Worm (Caenorhabditis elegans) whole organism, young adult: ENCODE measurements around the gene lin-3.

Experiments used
- B0336.3 ChIP-seq: fragments of 200-800 bp; sonication (Bioruptor generic); IDR thresholded peaks from 2 replicates; pipeline ENCODE4 v1.3.6; 2022; ENCODE audit warnings: missing genetic modification characterization, missing compliant biosample characterization
- F10E7.11 ChIP-seq: sonication (generic microtip); optimal IDR thresholded peaks from 2 replicates; lab custom pipeline; 2017; ENCODE audit warnings: mild to moderate bottlenecking, missing genetic modification characterization, moderate library complexity, missing compliant biosample characterization
- F39B2.1 ChIP-seq: fragments of 200-800 bp; sonication (Bioruptor generic); IDR thresholded peaks from 2 replicates; pipeline ENCODE4 v1.3.6; 2022; ENCODE audit warnings: missing genetic modification reagents, missing genetic modification characterization, missing compliant biosample characterization
- F57A8.1 ChIP-seq: fragments of 200-800 bp; sonication (Bioruptor generic); optimal IDR thresholded peaks from 2 replicates; lab custom pipeline; 2018; ENCODE audit warnings: mild to moderate bottlenecking, missing genetic modification characterization, moderate library complexity, missing compliant biosample characterization
- K11D2.4 ChIP-seq: fragments of 200-800 bp; sonication (Bioruptor generic); IDR thresholded peaks from 2 replicates; pipeline ENCODE4 v1.3.6; 2022; ENCODE audit warnings: missing genetic modification reagents, missing genetic modification characterization, missing compliant biosample characterization
- K12H6.12 ChIP-seq: fragments of 200-800 bp; sonication (Bioruptor generic); optimal IDR thresholded peaks from 2 replicates; lab custom pipeline; 2018; ENCODE audit warnings: mild to moderate bottlenecking, missing genetic modification characterization, missing compliant biosample characterization
- T26A5.8 ChIP-seq: sonication (generic microtip); optimal IDR thresholded peaks from 2 replicates; lab custom pipeline; 2016; ENCODE audit warnings: missing genetic modification characterization, missing compliant biosample characterization
- Y53F4B.3 ChIP-seq: fragments of 200-800 bp; sonication (Bioruptor generic); IDR thresholded peaks from 2 replicates; pipeline ENCODE4 v1.3.6; 2022; ENCODE audit warnings: missing genetic modification reagents, missing genetic modification characterization, missing compliant biosample characterization
- aptf-3 ChIP-seq: fragments of 200-800 bp; sonication (Bioruptor generic); IDR thresholded peaks from 2 replicates; pipeline ENCODE4 v1.3.6; 2022; ENCODE audit warnings: missing genetic modification characterization, missing compliant biosample characterization
- athp-1 ChIP-seq: sonication (generic microtip); optimal IDR thresholded peaks from 2 replicates; lab custom pipeline; 2017; ENCODE audit warnings: mild to moderate bottlenecking, missing genetic modification characterization, missing compliant biosample characterization
- bed-2 ChIP-seq: fragments of 200-800 bp; sonication (Bioruptor generic); IDR thresholded peaks from 2 replicates; pipeline ENCODE4 v1.3.6; 2022; ENCODE audit warnings: missing genetic modification reagents, missing genetic modification characterization, missing compliant biosample characterization
- ceh-79 ChIP-seq: sonication (generic microtip); optimal IDR thresholded peaks from 2 replicates; lab custom pipeline; 2017; ENCODE audit warnings: mild to moderate bottlenecking, missing genetic modification characterization, missing compliant biosample characterization
- die-1 ChIP-seq: sonication (generic microtip); optimal IDR thresholded peaks from 2 replicates; lab custom pipeline; 2016; ENCODE audit warnings: missing genotype, mild to moderate bottlenecking, missing genetic modification characterization, missing compliant biosample characterization
- hlh-26 ChIP-seq: fragments of 200-800 bp; sonication (Bioruptor generic); conservative IDR thresholded peaks from 2 replicates; pipeline ENCODE4 v1.3.6; 2022; ENCODE audit warnings: missing genetic modification reagents, missing genetic modification characterization, missing compliant biosample characterization
- hmg-1.2 ChIP-seq: fragments of 200-800 bp; sonication (Bioruptor generic); IDR thresholded peaks from 2 replicates; pipeline ENCODE4 v1.3.6; 2022; ENCODE audit warnings: missing genetic modification reagents, missing genetic modification characterization, missing compliant biosample characterization
- hmg-20 ChIP-seq: fragments of 200-800 bp; sonication (Bioruptor generic); IDR thresholded peaks from 2 replicates; pipeline ENCODE4 v1.3.6; 2022; ENCODE audit warnings: missing genetic modification reagents, missing genetic modification characterization, missing compliant biosample characterization
- hrde-1 ChIP-seq: sonication (generic microtip); optimal IDR thresholded peaks from 2 replicates; lab custom pipeline; 2016; ENCODE audit warnings: missing genetic modification characterization, mild to moderate bottlenecking, missing compliant biosample characterization, moderate library complexity, missing genotype, missing genetic modification reagents, borderline replicate concordance
- lin-35 ChIP-seq, 3 experiments: fragments of 150-350 bp in 2 of 3; sonication (generic microtip) in 1 of 3; optimal IDR thresholded peaks; 2 replicates each; lab custom pipeline; 2014 to 2018; ENCODE audit warnings: missing biosample characterization in 3 of 3, missing genetic modification characterization in 3 of 3, missing genetic modification reagents in 3 of 3
- lsy-27 ChIP-seq: sonication (generic microtip); optimal IDR thresholded peaks from 2 replicates; lab custom pipeline; 2017; ENCODE audit warnings: missing genetic modification characterization, mild to moderate bottlenecking, missing compliant biosample characterization, antibody characterized with exemption, missing genotype, borderline replicate concordance; ENCODE audit not compliant: insufficient read depth
- madf-10 ChIP-seq: sonication (generic microtip); optimal IDR thresholded peaks from 2 replicates; lab custom pipeline; 2016; ENCODE audit warnings: mild to moderate bottlenecking, missing genetic modification characterization, missing compliant biosample characterization
- madf-6 ChIP-seq: fragments of 200-800 bp; sonication (Bioruptor generic); IDR thresholded peaks from 2 replicates; pipeline ENCODE4 v1.3.6; 2022; ENCODE audit warnings: missing genetic modification reagents, missing genetic modification characterization, missing compliant biosample characterization
- madf-8 ChIP-seq: fragments of 200-800 bp; sonication (Bioruptor generic); conservative IDR thresholded peaks from 2 replicates; pipeline ENCODE4 v1.3.6; 2022; ENCODE audit warnings: missing genetic modification reagents, missing genetic modification characterization, missing compliant biosample characterization
- mes-4 ChIP-seq: sonication (generic microtip); optimal IDR thresholded peaks from 2 replicates; lab custom pipeline; 2016; ENCODE audit warnings: missing genotype, missing genetic modification characterization, missing compliant biosample characterization
- mxl-1 ChIP-seq: sonication (generic microtip); optimal IDR thresholded peaks from 2 replicates; lab custom pipeline; 2016; ENCODE audit warnings: missing genetic modification characterization, missing compliant biosample characterization
- nfya-1 ChIP-seq: sonication (generic microtip); optimal IDR thresholded peaks from 2 replicates; lab custom pipeline; 2017; ENCODE audit warnings: antibody characterized with exemption, missing compliant biosample characterization, missing genetic modification characterization, borderline replicate concordance; ENCODE audit not compliant: insufficient read depth
- pha-4 ChIP-seq: fragments of 150-350 bp; sonication (generic microtip); optimal IDR thresholded peaks from 2 replicates; lab custom pipeline; 2014; ENCODE audit warnings: missing biosample characterization, missing genetic modification reagents, missing genetic modification characterization
- rec-8 ChIP-seq, 2 experiments: sonication (generic microtip); optimal IDR thresholded peaks; 2 replicates each; lab custom pipeline; 2016; ENCODE audit warnings: mild to moderate bottlenecking in 2 of 2, missing genetic modification characterization in 2 of 2, missing genetic modification reagents in 2 of 2, missing genotype in 2 of 2, missing biosample characterization in 1 of 2, missing compliant biosample characterization in 1 of 2, moderate library complexity in 1 of 2
- repo-1 ChIP-seq: sonication (generic microtip); optimal IDR thresholded peaks from 2 replicates; lab custom pipeline; 2017; ENCODE audit warnings: mild to moderate bottlenecking, missing genetic modification characterization, missing compliant biosample characterization
- rpc-1 ChIP-seq, 2 experiments: fragments of 150-350 bp in 1 of 2; sonication (generic microtip) in 1 of 2; optimal IDR thresholded peaks; 2 replicates each; lab custom pipeline; 2014 to 2018; ENCODE audit warnings: missing biosample characterization in 1 of 2, missing genetic modification characterization in 1 of 2, missing genetic modification reagents in 1 of 2, missing genotype in 1 of 2
- sdz-38 ChIP-seq: sonication (generic microtip); optimal IDR thresholded peaks from 2 replicates; lab custom pipeline; 2016; ENCODE audit warnings: missing genotype, missing genetic modification characterization, missing compliant biosample characterization
- sea-2 ChIP-seq: fragments of 200-800 bp; sonication (Bioruptor generic); IDR thresholded peaks from 2 replicates; pipeline ENCODE4 v1.3.6; 2022; ENCODE audit warnings: missing genetic modification characterization, missing compliant biosample characterization
- snpc-3.4 ChIP-seq: sonication (generic microtip); optimal IDR thresholded peaks from 2 replicates; lab custom pipeline; 2017; ENCODE audit warnings: missing genetic modification characterization, mild to moderate bottlenecking, missing compliant biosample characterization, antibody characterized with exemption, moderate library complexity, missing genotype, missing genetic modification reagents
- sptf-2 ChIP-seq: fragments of 200-800 bp; sonication (Bioruptor generic); optimal IDR thresholded peaks from 2 replicates; lab custom pipeline; 2018; ENCODE audit warnings: mild to moderate bottlenecking, missing genetic modification characterization, missing compliant biosample characterization
- tlf-1 ChIP-seq: fragments of 200-800 bp; sonication (Bioruptor generic); optimal IDR thresholded peaks from 2 replicates; lab custom pipeline; 2018; ENCODE audit warnings: mild to moderate bottlenecking, missing genetic modification characterization, missing compliant biosample characterization
- ztf-22 ChIP-seq: fragments of 200-800 bp; sonication (Bioruptor generic); optimal IDR thresholded peaks from 2 replicates; lab custom pipeline; 2018; ENCODE audit warnings: mild to moderate bottlenecking, missing genetic modification characterization, moderate library complexity, missing compliant biosample characterization
- ztf-26 ChIP-seq: sonication (generic microtip); optimal IDR thresholded peaks from 2 replicates; lab custom pipeline; 2017; ENCODE audit warnings: missing genetic modification characterization, missing compliant biosample characterization

Gene lin-3

ce11 chrIV:11097795-11098194, 43.7 kb downstream of the lin-3 start, which contains the start of gene M7.12:
M7.12 (minus strand) TSS chrIV:11097982.
- no peak for TF ChIP-seq repo-1 (tag; lab: Kevin White, UChicago)
- no peak for TF ChIP-seq sdz-38 (tag; lab: Kevin White, UChicago)

- no peak for TF ChIP-seq ztf-22 (GFP tag; lab: Kevin White, UChicago)
- no peak for TF ChIP-seq lsy-27 (tag; lab: Kevin White, UChicago)
- no peak for TF ChIP-seq K11D2.4 (GFP tag; lab: Robert Waterston, UW)
- no peak for TF ChIP-seq nfya-1 (tag; lab: Kevin White, UChicago)
- no peak for TF ChIP-seq madf-8
- no peak for TF ChIP-seq madf-6 (GFP tag; lab: Robert Waterston, UW)
- no peak for TF ChIP-seq F57A8.1
- TF ChIP-seq Y53F4B.3 (GFP tag; lab: Robert Waterston, UW), result no peak
- no peak for TF ChIP-seq B0336.3 (GFP tag; lab: Robert Waterston, UW)
- no peak for TF ChIP-seq bed-2 (GFP tag; lab: Robert Waterston, UW)
- TF ChIP-seq sea-2 (GFP tag; lab: Robert Waterston, UW), result no peak
- TF ChIP-seq hmg-1.2, result no peak
- TF ChIP-seq madf-10 (tag; lab: Kevin White, UChicago), result no peak
- no peak for TF ChIP-seq ztf-26 (tag; lab: Kevin White, UChicago)
- TF ChIP-seq tlf-1, result no peak
Observed at ce11 chrIV:11100271-11100670, 46.2 kb downstream of the lin-3 start, which contains the start of gene str-3. str-3 (minus strand) TSS chrIV:11100371.

ce11 chrIV:11101383-11101782, 47.3 kb downstream of the lin-3 start, which contains the start of gene srlf-18:
srlf-18 (minus strand) TSS chrIV:11101483.
- TF ChIP-seq F39B2.1 (GFP tag; lab: Robert Waterston, UW) (no peak), hrde-1 (tag; lab: Kevin White, UChicago) (no peak), K12H6.12 (tag; lab: Kevin White, UChicago) (no peak), rec-8 (tag; optimal IDR thresholded peaks at IDR 0.05; lab: Kevin White, UChicago) (no peak), mes-4 (no peak), pha-4 (no peak), lin-35 (GFP tag; optimal IDR thresholded peaks at IDR 0.05; lab: Kevin White, UChicago) (no peak)

- TF ChIP-seq snpc-3.4 (tag; lab: Kevin White, UChicago) (no peak), hmg-20 (no peak), hlh-26 (GFP tag; lab: Robert Waterston, UW) (no peak), aptf-3 (GFP tag; lab: Robert Waterston, UW) (no peak), rec-8 (tag; optimal IDR thresholded peaks at IDR 0.05; lab: Kevin White, UChicago) (no peak), F10E7.11 (tag; lab: Kevin White, UChicago) (no peak), sptf-2 (GFP tag; lab: Kevin White, UChicago) (no peak), mxl-1 (no peak), die-1 (tag; lab: Kevin White, UChicago) (no peak), madf-8 (no peak), K11D2.4 (GFP tag; lab: Robert Waterston, UW) (no peak), rpc-1 (optimal IDR thresholded peaks at IDR 0.05; lab: Kevin White, UChicago) (no peak), rpc-1 (tag; optimal IDR thresholded peaks at IDR 0.05; lab: Kevin White, UChicago) (no peak), madf-6 (GFP tag; lab: Robert Waterston, UW) (no peak), athp-1 (no peak), Y53F4B.3 (GFP tag; lab: Robert Waterston, UW) (no peak), ceh-79 (tag; lab: Kevin White, UChicago) (no peak), sea-2 (GFP tag; lab: Robert Waterston, UW) (no peak), T26A5.8 (tag; lab: Kevin White, UChicago) (no peak)
Observed at ce11 chrIV:11102608-11103007, 48.5 kb downstream of the lin-3 start, which contains the start of gene srlf-17. srlf-17 (minus strand) TSS chrIV:11102708.
